ENCODE assay signal across 7 worm cellular contexts in the genomic region with DNA sequence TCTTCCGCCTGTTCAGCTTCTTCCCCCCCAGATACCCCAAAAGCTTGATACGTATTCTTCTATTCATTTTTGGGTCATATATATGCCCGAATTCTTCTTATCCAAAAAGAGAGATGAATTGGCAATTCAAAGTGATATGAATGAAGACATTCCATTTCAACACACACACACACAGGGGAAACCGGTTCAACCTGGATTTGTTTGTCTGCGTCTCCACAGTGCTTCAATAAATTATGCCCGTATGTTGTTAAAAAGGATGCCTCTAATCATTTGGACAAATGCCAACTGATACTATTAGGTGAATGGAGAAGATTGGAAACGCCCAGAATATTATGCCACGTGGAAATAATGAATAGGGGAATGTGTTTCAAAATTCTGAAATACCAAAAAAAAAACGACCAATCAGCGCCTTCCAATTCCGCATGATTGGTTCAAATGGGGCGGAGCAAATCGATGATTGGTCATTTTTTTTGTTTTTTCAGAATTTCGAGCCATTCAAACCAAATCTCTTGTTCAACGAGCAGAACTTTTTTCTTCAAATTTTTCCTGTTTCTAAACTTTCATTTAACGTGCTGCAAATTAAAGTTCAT.
TF ChIP-seq lines count a peak whose summit lies in the region.

No protein-coding gene starts in this region.

TF ChIP-seq in whole organism, L1 larva, 84 proteins besides CTCF, POLR2A, EP300 and RAD21 (continues in another document):
- TF ChIP-seq efl-1 (optimal IDR thresholded peaks at IDR 0.05; lab: Kevin White, UChicago) (peak in 1 of 2 experiments; percentile 5), efl-1 (GFP tag; optimal IDR thresholded peaks at IDR 0.05 in 1 of 2; lab: Kevin White, UChicago) (peak in 1 of 2 experiments; percentile 67), pag-3 (tag; optimal IDR thresholded peaks at IDR 0.05; lab: Kevin White, UChicago; ENCODE audit: borderline replicate concordance, insufficient read depth) (peak; percentile 86), F16B12.6 (tag; optimal IDR thresholded peaks at IDR 0.05; lab: Kevin White, UChicago) (no peak), lsy-2 (tag; optimal IDR thresholded peaks at IDR 0.05; lab: Kevin White, UChicago) (peak in 1 of 2 experiments; percentile 52), nhr-11 (tag; optimal IDR thresholded peaks at IDR 0.05; lab: Kevin White, UChicago) (no peak), fkh-4 (tag; optimal IDR thresholded peaks at IDR 0.05; lab: Kevin White, UChicago; ENCODE audit: borderline replicate concordance) (no peak), snu-23 (GFP tag; optimal IDR thresholded peaks at IDR 0.05; lab: Kevin White, UChicago) (peak; percentile 48), dsc-1 (tag; optimal IDR thresholded peaks at IDR 0.05; lab: Kevin White, UChicago) (no peak), nhr-20 (tag; optimal IDR thresholded peaks at IDR 0.05; lab: Kevin White, UChicago) (peak; percentile 40), mep-1 (tag; optimal IDR thresholded peaks at IDR 0.05; lab: Kevin White, UChicago) (peak; percentile 57)

TF ChIP-seq in whole organism, L2 larva, 48 proteins besides CTCF, POLR2A, EP300 and RAD21 (continues in another document):
- TF ChIP-seq sma-3 (GFP tag; optimal IDR thresholded peaks at IDR 0.05; lab: Kevin White, UChicago), result peak; percentile 69
- TF ChIP-seq crh-2 (tag; optimal IDR thresholded peaks at IDR 0.05; lab: Kevin White, UChicago), result no peak
- peak; percentile 30 for TF ChIP-seq sma-9 (GFP tag; optimal IDR thresholded peaks at IDR 0.05; lab: Kevin White, UChicago)
- no peak for TF ChIP-seq sma-9 (tag; optimal IDR thresholded peaks at IDR 0.05; lab: Kevin White, UChicago)
- TF ChIP-seq lin-39 (tag; optimal IDR thresholded peaks at IDR 0.05; lab: Kevin White, UChicago), result no peak
- TF ChIP-seq nhr-25 (tag; optimal IDR thresholded peaks at IDR 0.05; lab: Kevin White, UChicago), result peak; percentile 51
- TF ChIP-seq unc-55 (GFP tag; optimal IDR thresholded peaks at IDR 0.05; lab: Kevin White, UChicago), result no peak
- TF ChIP-seq nhr-129 (tag; optimal IDR thresholded peaks at IDR 0.05; lab: Kevin White, UChicago), result peak; percentile 71
- no peak for TF ChIP-seq R02D3.7 (tag; optimal IDR thresholded peaks at IDR 0.05; lab: Kevin White, UChicago)
- TF ChIP-seq gmeb-1 (tag; optimal IDR thresholded peaks at IDR 0.05; lab: Kevin White, UChicago), result peak; percentile 16
- TF ChIP-seq ZK546.5 (tag; optimal IDR thresholded peaks at IDR 0.05; lab: Kevin White, UChicago), result no peak
- peak; percentile 82 for TF ChIP-seq nhr-21 (tag; optimal IDR thresholded peaks at IDR 0.05; lab: Kevin White, UChicago)

TF ChIP-seq in whole organism, L3 larva, 47 proteins besides CTCF, POLR2A, EP300 and RAD21 (continues in another document):
- TF ChIP-seq nhr-77 (tag; optimal IDR thresholded peaks at IDR 0.05; lab: Kevin White, UChicago) (no peak), ceh-16 (tag; optimal IDR thresholded peaks at IDR 0.05; lab: Kevin White, UChicago) (no peak), eor-1 (tag; optimal IDR thresholded peaks at IDR 0.05; lab: Kevin White, UChicago) (no peak), fos-1 (tag; optimal IDR thresholded peaks at IDR 0.05; lab: Kevin White, UChicago) (no peak), nhr-23 (tag; optimal IDR thresholded peaks at IDR 0.05; lab: Kevin White, UChicago) (peak; percentile 85), egl-27 (tag; optimal IDR thresholded peaks at IDR 0.05; lab: Kevin White, UChicago) (no peak), aly-2 (tag; optimal IDR thresholded peaks at IDR 0.05; lab: Kevin White, UChicago) (no peak), nfya-1 (tag; optimal IDR thresholded peaks at IDR 0.05; lab: Kevin White, UChicago; ENCODE audit: insufficient read depth) (peak; percentile 91), ceh-82 (tag; optimal IDR thresholded peaks at IDR 0.05; lab: Kevin White, UChicago) (no peak), ZK546.5 (tag; optimal IDR thresholded peaks at IDR 0.05; lab: Kevin White, UChicago) (no peak), unc-62 (GFP tag; optimal IDR thresholded peaks at IDR 0.05; lab: Kevin White, UChicago) (no peak), nhr-12 (tag; optimal IDR thresholded peaks at IDR 0.05; lab: Kevin White, UChicago) (no peak), pha-4 (tag; optimal IDR thresholded peaks at IDR 0.05; lab: Kevin White, UChicago) (no peak)

TF ChIP-seq in whole organism, L4 larva, 104 proteins besides CTCF, POLR2A, EP300 and RAD21:
- TF ChIP-seq Y105C5A.15 (GFP tag; IDR thresholded peaks at IDR 0.05; lab: Robert Waterston, UW), result no peak
- no peak for TF ChIP-seq vab-7 (GFP tag; IDR thresholded peaks at IDR 0.05; lab: Robert Waterston, UW)
- TF ChIP-seq mxl-3 (GFP tag; optimal IDR thresholded peaks at IDR 0.05; lab: Kevin White, UChicago), result peak; percentile 22
- TF ChIP-seq aha-1 (tag; lab: Kevin White, UChicago), result peak; percentile 95
- peak in 1 of 2 experiments; percentile 44 for TF ChIP-seq unc-62 (GFP tag; optimal IDR thresholded peaks at IDR 0.05 in 1 of 2; lab: Kevin White, UChicago)
- no peak for TF ChIP-seq unc-62 (tag; optimal IDR thresholded peaks at IDR 0.05; lab: Kevin White, UChicago)
- no peak for TF ChIP-seq ceh-20 (GFP tag; IDR thresholded peaks at IDR 0.05; lab: Robert Waterston, UW)
- TF ChIP-seq nhr-28 (tag; optimal IDR thresholded peaks at IDR 0.05; lab: Kevin White, UChicago), result peak; percentile 70
- TF ChIP-seq fkh-10 (GFP tag; optimal IDR thresholded peaks at IDR 0.05; lab: Kevin White, UChicago), result no peak
- peak; percentile 9 for TF ChIP-seq hlh-30 (tag; optimal IDR thresholded peaks at IDR 0.05; lab: Kevin White, UChicago; ENCODE audit: insufficient read depth)
- peak; percentile 24 for TF ChIP-seq nhr-48 (tag; optimal IDR thresholded peaks at IDR 0.05; lab: Kevin White, UChicago)
- peak in 1 of 2 experiments; percentile 55 for TF ChIP-seq mdl-1 (tag; optimal IDR thresholded peaks at IDR 0.05; lab: Kevin White, UChicago)

TF ChIP-seq in whole organism, late embryonic, 69 proteins besides CTCF, POLR2A, EP300 and RAD21:
- peak; percentile 75 for TF ChIP-seq nfya-1 (tag; optimal IDR thresholded peaks at IDR 0.05; lab: Kevin White, UChicago)
- no peak for TF ChIP-seq zip-5 (tag; optimal IDR thresholded peaks at IDR 0.05; lab: Kevin White, UChicago)

TF ChIP-seq in whole organism, midembryonic, 9 proteins besides CTCF, POLR2A, EP300 and RAD21:
- peak; percentile 20; the same call in 1 of the 2 replicates for TF ChIP-seq flt-1 (GFP tag; IDR thresholded peaks at IDR 0.05; lab: Robert Waterston, UW)
- no peak for TF ChIP-seq cog-1 (tag; optimal IDR thresholded peaks at IDR 0.05; lab: Kevin White, UChicago)
TF ChIP-seq in whole organism, midembryonic: peak in this region for 1.

TF ChIP-seq in whole organism, mixed stage, embryonic, 35 proteins besides CTCF, POLR2A, EP300 and RAD21:
- TF ChIP-seq lsy-2 (tag; optimal IDR thresholded peaks at IDR 0.05; lab: Kevin White, UChicago), result no peak
- TF ChIP-seq unc-62 (GFP tag; optimal IDR thresholded peaks at IDR 0.05; lab: Kevin White, UChicago), result peak; percentile 15
- no peak for TF ChIP-seq blmp-1 (tag; optimal IDR thresholded peaks at IDR 0.05; lab: Kevin White, UChicago)
- no peak for TF ChIP-seq nhr-2 (tag; optimal IDR thresholded peaks at IDR 0.05; lab: Kevin White, UChicago)
- TF ChIP-seq elt-3 (tag; optimal IDR thresholded peaks at IDR 0.05; lab: Kevin White, UChicago), result peak; percentile 35
- TF ChIP-seq lin-32 (GFP tag; optimal IDR thresholded peaks at IDR 0.05; lab: Kevin White, UChicago), result no peak
